Worm (Caenorhabditis elegans) whole organism, young adult: ENCODE data around the gene mcm-6.
A peak's percentile ranks its signal among the peaks of the same experiment; 100 is the strongest.

Source experiments
- B0035.1 ChIP-seq: sonication (generic microtip); optimal IDR thresholded peaks from 2 replicates; lab custom pipeline; 2016; ENCODE audit warnings: missing genetic modification characterization, mild to moderate bottlenecking, missing compliant biosample characterization, missing genotype, missing genetic modification reagents
- B0336.3 ChIP-seq: fragments of 200-800 bp; sonication (Bioruptor generic); IDR thresholded peaks from 2 replicates; pipeline ENCODE4 v1.3.6; 2022; ENCODE audit warnings: missing genetic modification characterization, missing compliant biosample characterization
- C06A6.2 ChIP-seq: fragments of 200-800 bp; sonication (Bioruptor generic); conservative IDR thresholded peaks from 2 replicates; pipeline ENCODE4 v1.3.6; 2022; ENCODE audit warnings: missing genetic modification characterization, missing compliant biosample characterization
- C17E4.6 ChIP-seq: fragments of 200-800 bp; sonication (Bioruptor generic); IDR thresholded peaks from 2 replicates; pipeline ENCODE4 v1.3.6; 2022; ENCODE audit warnings: missing genetic modification reagents, missing genetic modification characterization, missing compliant biosample characterization
- D2030.7 ChIP-seq: fragments of 200-800 bp; sonication (Bioruptor generic); IDR thresholded peaks from 2 replicates; pipeline ENCODE4 v1.3.6; 2022; ENCODE audit warnings: missing genetic modification reagents, missing genetic modification characterization, missing compliant biosample characterization
- F52B5.7 ChIP-seq: sonication (generic microtip); optimal IDR thresholded peaks from 2 replicates; lab custom pipeline; 2016; ENCODE audit warnings: mild to moderate bottlenecking, missing genetic modification characterization, missing compliant biosample characterization
- F57C9.4 ChIP-seq: sonication (generic microtip); optimal IDR thresholded peaks from 2 replicates; lab custom pipeline; 2017; ENCODE audit warnings: mild to moderate bottlenecking, missing genetic modification characterization, missing compliant biosample characterization
- K11D2.4 ChIP-seq: fragments of 200-800 bp; sonication (Bioruptor generic); IDR thresholded peaks from 2 replicates; pipeline ENCODE4 v1.3.6; 2022; ENCODE audit warnings: missing genetic modification reagents, missing genetic modification characterization, missing compliant biosample characterization
- Y53G8AR.9 ChIP-seq: fragments of 200-800 bp; sonication (Bioruptor generic); conservative IDR thresholded peaks from 2 replicates; pipeline ENCODE4 v1.3.6; 2022; ENCODE audit warnings: missing genetic modification reagents, missing genetic modification characterization, missing compliant biosample characterization
- Y95B8A.8 ChIP-seq: fragments of 200-800 bp; sonication (Bioruptor generic); IDR thresholded peaks from 2 replicates; pipeline ENCODE4 v1.3.6; 2022; ENCODE audit warnings: missing genetic modification reagents, missing genetic modification characterization, missing compliant biosample characterization
- bed-2 ChIP-seq: fragments of 200-800 bp; sonication (Bioruptor generic); IDR thresholded peaks from 2 replicates; pipeline ENCODE4 v1.3.6; 2022; ENCODE audit warnings: missing genetic modification reagents, missing genetic modification characterization, missing compliant biosample characterization
- ccch-3 ChIP-seq: fragments of 200-800 bp; sonication (Bioruptor generic); optimal IDR thresholded peaks from 2 replicates; lab custom pipeline; 2018; ENCODE audit warnings: mild to moderate bottlenecking, missing genetic modification characterization, missing compliant biosample characterization
- cebp-1 ChIP-seq, 2 experiments: fragments of 200-800 bp in 1 of 2; sonication (Bioruptor generic) in 1 of 2; sonication (generic microtip) in 1 of 2; IDR thresholded peaks in 1 of 2; optimal IDR thresholded peaks in 1 of 2; 2 replicates each; pipeline versions ENCODE4 v1.3.6 to Lab custom; 2017 to 2022; ENCODE audit warnings: missing compliant biosample characterization in 2 of 2, missing genetic modification characterization in 2 of 2, mild to moderate bottlenecking in 1 of 2, missing genetic modification reagents in 1 of 2, moderate library complexity in 1 of 2
- ceh-100 ChIP-seq: fragments of 200-800 bp; sonication (Bioruptor generic); IDR thresholded peaks from 2 replicates; pipeline ENCODE4 v1.3.6; 2022; ENCODE audit warnings: missing genetic modification reagents, missing genetic modification characterization, missing compliant biosample characterization
- ceh-58 ChIP-seq: fragments of 200-800 bp; sonication (Bioruptor generic); IDR thresholded peaks from 2 replicates; pipeline ENCODE4 v1.3.6; 2022; ENCODE audit warnings: missing genetic modification characterization, missing compliant biosample characterization
- die-1 ChIP-seq: sonication (generic microtip); optimal IDR thresholded peaks from 2 replicates; lab custom pipeline; 2016; ENCODE audit warnings: missing genotype, mild to moderate bottlenecking, missing genetic modification characterization, missing compliant biosample characterization
- dpff-1 ChIP-seq: sonication (generic microtip); optimal IDR thresholded peaks from 2 replicates; lab custom pipeline; 2017; ENCODE audit warnings: mild to moderate bottlenecking, missing genetic modification characterization, missing compliant biosample characterization
- egl-18 ChIP-seq: fragments of 200-800 bp; sonication (Bioruptor generic); IDR thresholded peaks from 2 replicates; pipeline ENCODE4 v1.3.6; 2022; ENCODE audit warnings: missing genetic modification reagents, missing genetic modification characterization, missing compliant biosample characterization
- ekl-4 ChIP-seq: fragments of 200-800 bp; sonication (Bioruptor generic); IDR thresholded peaks from 2 replicates; pipeline ENCODE4 v1.3.6; 2022; ENCODE audit warnings: missing genetic modification reagents, missing genetic modification characterization, missing compliant biosample characterization
- gei-17 ChIP-seq: fragments of 200-800 bp; sonication (Bioruptor generic); optimal IDR thresholded peaks from 2 replicates; lab custom pipeline; 2018; ENCODE audit warnings: mild to moderate bottlenecking, missing genetic modification characterization, missing compliant biosample characterization
- hmg-1.2 ChIP-seq: fragments of 200-800 bp; sonication (Bioruptor generic); IDR thresholded peaks from 2 replicates; pipeline ENCODE4 v1.3.6; 2022; ENCODE audit warnings: missing genetic modification reagents, missing genetic modification characterization, missing compliant biosample characterization
- hrde-1 ChIP-seq: sonication (generic microtip); optimal IDR thresholded peaks from 2 replicates; lab custom pipeline; 2016; ENCODE audit warnings: missing genetic modification characterization, mild to moderate bottlenecking, missing compliant biosample characterization, moderate library complexity, missing genotype, missing genetic modification reagents, borderline replicate concordance
- hsf-1 ChIP-seq: fragments of 200-800 bp; sonication (Bioruptor generic); IDR thresholded peaks from 2 replicates; pipeline ENCODE4 v1.3.6; 2022; ENCODE audit warnings: missing genetic modification reagents, missing genetic modification characterization, missing compliant biosample characterization
- lin-54 ChIP-seq: fragments of 200-800 bp; sonication (Bioruptor generic); optimal IDR thresholded peaks from 2 replicates; lab custom pipeline; 2018; ENCODE audit warnings: mild to moderate bottlenecking, missing genetic modification characterization, missing compliant biosample characterization
- lsl-1 ChIP-seq: fragments of 200-800 bp; sonication (Bioruptor generic); optimal IDR thresholded peaks from 2 replicates; lab custom pipeline; 2018; ENCODE audit warnings: mild to moderate bottlenecking, missing genetic modification characterization, moderate library complexity, missing compliant biosample characterization
- madf-10 ChIP-seq: sonication (generic microtip); optimal IDR thresholded peaks from 2 replicates; lab custom pipeline; 2016; ENCODE audit warnings: mild to moderate bottlenecking, missing genetic modification characterization, missing compliant biosample characterization
- madf-3 ChIP-seq: fragments of 200-800 bp; sonication (Bioruptor generic); IDR thresholded peaks from 2 replicates; pipeline ENCODE4 v1.3.6; 2022; ENCODE audit warnings: missing genetic modification reagents, missing genetic modification characterization, missing compliant biosample characterization
- madf-6 ChIP-seq: fragments of 200-800 bp; sonication (Bioruptor generic); IDR thresholded peaks from 2 replicates; pipeline ENCODE4 v1.3.6; 2022; ENCODE audit warnings: missing genetic modification reagents, missing genetic modification characterization, missing compliant biosample characterization
- mcd-1 ChIP-seq: fragments of 200-800 bp; sonication (Bioruptor generic); IDR thresholded peaks from 2 replicates; pipeline ENCODE4 v1.3.6; 2022; ENCODE audit warnings: missing genetic modification reagents, missing genetic modification characterization, missing compliant biosample characterization
- nfya-1 ChIP-seq: sonication (generic microtip); optimal IDR thresholded peaks from 2 replicates; lab custom pipeline; 2017; ENCODE audit warnings: antibody characterized with exemption, missing compliant biosample characterization, missing genetic modification characterization, borderline replicate concordance; ENCODE audit not compliant: insufficient read depth
- nfya-2 ChIP-seq: fragments of 200-800 bp; sonication (Bioruptor generic); IDR thresholded peaks from 2 replicates; pipeline ENCODE4 v1.3.6; 2022; ENCODE audit warnings: missing genetic modification reagents, missing genetic modification characterization, missing compliant biosample characterization
- rcor-1 ChIP-seq: fragments of 200-800 bp; sonication (Bioruptor generic); IDR thresholded peaks from 2 replicates; pipeline ENCODE4 v1.3.6; 2022; ENCODE audit warnings: missing genetic modification reagents, missing genetic modification characterization, missing compliant biosample characterization
- snpc-1.1 ChIP-seq: sonication (generic microtip); optimal IDR thresholded peaks from 2 replicates; lab custom pipeline; 2017; ENCODE audit warnings: missing genetic modification characterization, mild to moderate bottlenecking, missing compliant biosample characterization, antibody characterized with exemption, moderate library complexity, missing genotype, missing genetic modification reagents; ENCODE audit not compliant: insufficient read depth
- tbp1 ChIP-seq: fragments of 200-800 bp; sonication (Bioruptor generic); optimal IDR thresholded peaks from 2 replicates; lab custom pipeline; 2018; ENCODE audit warnings: mild to moderate bottlenecking, missing genetic modification characterization, missing compliant biosample characterization
- ztf-18 ChIP-seq: sonication (generic microtip); optimal IDR thresholded peaks from 2 replicates; lab custom pipeline; 2016; ENCODE audit warnings: missing genotype, mild to moderate bottlenecking, missing genetic modification characterization, missing compliant biosample characterization
- ztf-3 ChIP-seq: fragments of 200-800 bp; sonication (Bioruptor generic); optimal IDR thresholded peaks from 2 replicates; lab custom pipeline; 2018; ENCODE audit warnings: mild to moderate bottlenecking, missing genetic modification characterization, missing compliant biosample characterization

Gene mcm-6

DNA sequence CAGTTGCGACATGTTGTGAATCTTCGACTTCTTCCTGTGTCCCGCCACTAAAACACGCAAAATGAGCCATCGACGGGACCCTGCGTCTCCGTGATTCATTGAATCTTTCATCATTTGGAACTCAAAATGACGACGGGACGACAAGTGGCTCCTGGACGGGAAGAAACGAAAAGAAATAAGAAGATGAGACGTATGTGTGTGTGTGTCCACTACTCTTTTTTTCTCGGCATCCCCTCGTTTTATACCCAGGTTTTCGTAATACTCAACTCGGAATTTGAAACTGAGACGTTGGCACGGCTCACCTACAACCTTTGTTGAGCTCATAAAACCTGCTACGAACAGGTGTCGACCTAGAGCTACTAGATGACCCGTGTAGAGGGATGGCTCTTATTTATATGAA lies 49.6 kb upstream of the mcm-6 start:
- TF ChIP-seq snpc-1.1 (tag; lab: Kevin White, UChicago), result no peak
- TF ChIP-seq mcd-1 (GFP tag; lab: Robert Waterston, UW), result no peak
- no peak for TF ChIP-seq madf-6
- TF ChIP-seq bed-2 (GFP tag; lab: Robert Waterston, UW), result no peak
- TF ChIP-seq gei-17 (GFP tag; lab: Kevin White, UChicago), result no peak
- TF ChIP-seq C06A6.2, result no peak
- no peak for TF ChIP-seq nfya-1
- no peak for TF ChIP-seq B0035.1
- no peak for TF ChIP-seq F57C9.4 (tag; lab: Kevin White, UChicago)
- TF ChIP-seq die-1 (tag; lab: Kevin White, UChicago), result no peak
- TF ChIP-seq madf-10 (tag; lab: Kevin White, UChicago), result no peak
- TF ChIP-seq ceh-100 (GFP tag; lab: Robert Waterston, UW), result no peak

DNA sequence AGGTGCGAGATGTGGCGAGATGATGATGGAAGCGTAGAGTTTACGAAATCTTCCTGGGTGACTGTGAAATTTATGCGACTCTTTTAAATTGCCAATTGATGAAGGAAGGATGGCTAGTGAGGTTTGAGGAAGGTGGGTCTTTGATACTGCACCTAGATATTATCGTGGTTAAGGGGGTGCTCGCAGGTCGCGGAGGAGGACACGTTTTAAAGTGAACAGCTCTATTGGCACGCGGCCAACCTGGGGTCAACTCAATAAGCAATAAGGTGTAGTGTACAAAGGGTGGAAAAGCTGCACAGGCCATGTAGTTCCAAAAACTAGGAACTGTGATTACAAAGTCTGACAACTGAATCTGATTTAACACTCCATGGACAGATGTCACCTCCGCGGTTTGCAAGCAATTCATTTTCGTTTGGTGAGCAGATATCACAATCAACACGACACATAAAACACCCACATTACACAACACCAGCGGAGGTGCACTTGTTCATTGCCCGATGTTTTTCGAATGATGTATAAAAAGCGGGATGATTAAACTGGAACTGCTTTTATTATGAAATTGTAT lies 48.8 kb upstream of the mcm-6 start:
- TF ChIP-seq cebp-1 (GFP tag; IDR thresholded peaks at IDR 0.05; lab: Robert Waterston, UW) (no peak), cebp-1 (tag; optimal IDR thresholded peaks at IDR 0.05; lab: Kevin White, UChicago) (no peak), nfya-1 (no peak), D2030.7 (GFP tag; lab: Robert Waterston, UW) (0 out of 2 replicates have a peak, but pooled peaks have one; percentile 29), nfya-2 (GFP tag; lab: Robert Waterston, UW) (no peak), F52B5.7 (tag; lab: Kevin White, UChicago) (peak; percentile 18), egl-18 (no peak), lsl-1 (GFP tag; lab: Kevin White, UChicago) (peak; percentile 7), lin-54 (GFP tag; lab: Kevin White, UChicago) (peak; percentile 59), mcd-1 (GFP tag; lab: Robert Waterston, UW) (0 out of 2 replicates have a peak, but pooled peaks have one; percentile 17), ztf-18 (tag; lab: Kevin White, UChicago) (peak; percentile 37), hmg-1.2 (peak; percentile 11; the same call in 1 of the 2 replicates), C17E4.6 (GFP tag; lab: Robert Waterston, UW) (0 out of 2 replicates have a peak, but pooled peaks have one; percentile 12), B0035.1 (no peak), B0336.3 (GFP tag; lab: Robert Waterston, UW) (peak; percentile 70), madf-3 (GFP tag; lab: Robert Waterston, UW) (0 out of 2 replicates have a peak, but pooled peaks have one; percentile 10), ztf-3 (GFP tag; lab: Kevin White, UChicago) (no peak), rcor-1 (GFP tag; lab: Robert Waterston, UW) (peak; percentile 24; the same call in 1 of the 2 replicates), tbp1 (GFP tag; lab: Kevin White, UChicago) (peak; percentile 3), dpff-1 (tag; lab: Kevin White, UChicago) (no peak), K11D2.4 (0 out of 2 replicates have a peak, but pooled peaks have one; percentile 27), ccch-3 (GFP tag; lab: Kevin White, UChicago) (no peak), Y95B8A.8 (GFP tag; lab: Robert Waterston, UW) (0 out of 2 replicates have a peak, but pooled peaks have one; percentile 9), hrde-1 (tag; lab: Kevin White, UChicago) (peak; percentile 5), ceh-58 (GFP tag; lab: Robert Waterston, UW) (0 out of 2 replicates have a peak, but pooled peaks have one; percentile 3), Y53G8AR.9 (GFP tag; lab: Robert Waterston, UW) (peak; percentile 72; the same call in 1 of the 2 replicates), hsf-1 (GFP tag; lab: Robert Waterston, UW) (peak; percentile 60), ekl-4 (GFP tag; lab: Robert Waterston, UW) (0 out of 2 replicates have a peak, but pooled peaks have one; percentile 54), ceh-100 (GFP tag; lab: Robert Waterston, UW) (0 out of 2 replicates have a peak, but pooled peaks have one; percentile 11), madf-6 (peak; percentile 59)
